Worm (Caenorhabditis elegans) whole organism, late embryonic: ENCODE measurements around the gene R01H2.8.

Source experiments
- C08G9.2 ChIP-seq: sonication (generic microtip); optimal IDR thresholded peaks from 2 replicates; lab custom pipeline; 2016; ENCODE audit warnings: mild to moderate bottlenecking, missing genetic modification characterization, moderate library complexity, missing compliant biosample characterization
- C38D4.7 ChIP-seq: fragments of 200-800 bp; sonication (Bioruptor generic); optimal IDR thresholded peaks from 2 replicates; lab custom pipeline; 2018; ENCODE audit warnings: mild to moderate bottlenecking, missing genetic modification characterization, moderate library complexity, missing compliant biosample characterization
- K09A11.1 ChIP-seq: sonication (generic microtip); optimal IDR thresholded peaks from 2 replicates; lab custom pipeline; 2017; ENCODE audit warnings: antibody characterized with exemption, mild to moderate bottlenecking, missing genetic modification characterization, missing compliant biosample characterization; ENCODE audit not compliant: insufficient read depth
- T23F11.4 ChIP-seq: fragments of 200-800 bp; sonication (Bioruptor generic); optimal IDR thresholded peaks from 2 replicates; lab custom pipeline; 2018; ENCODE audit warnings: mild to moderate bottlenecking, missing genetic modification characterization, missing compliant biosample characterization
- ama-1 ChIP-seq: fragments of 150-350 bp; optimal IDR thresholded peaks from 2 replicates; lab custom pipeline; 2014
- ceh-14 ChIP-seq: sonication (generic microtip); optimal IDR thresholded peaks from 2 replicates; lab custom pipeline; 2016; ENCODE audit warnings: missing genotype, missing genetic modification characterization, missing compliant biosample characterization
- ceh-18 ChIP-seq: sonication (generic microtip); optimal IDR thresholded peaks from 2 replicates; lab custom pipeline; 2016; ENCODE audit warnings: missing genetic modification characterization, missing compliant biosample characterization
- ceh-19 ChIP-seq: fragments of 200-800 bp; sonication (Bioruptor generic); optimal IDR thresholded peaks from 2 replicates; lab custom pipeline; 2018; ENCODE audit warnings: mild to moderate bottlenecking, missing genetic modification characterization, missing compliant biosample characterization
- ceh-2 ChIP-seq: sonication (generic microtip); optimal IDR thresholded peaks from 2 replicates; lab custom pipeline; 2016; ENCODE audit warnings: missing genotype, missing genetic modification characterization, missing compliant biosample characterization
- ceh-22 ChIP-seq: sonication (generic microtip); optimal IDR thresholded peaks from 2 replicates; lab custom pipeline; 2017; ENCODE audit warnings: missing biosample characterization, missing genetic modification characterization
- ceh-30 ChIP-seq: fragments of 150-350 bp; optimal IDR thresholded peaks from 2 replicates; lab custom pipeline; 2014; ENCODE audit warnings: missing biosample characterization, missing genetic modification characterization
- ceh-45 ChIP-seq: fragments of 200-800 bp; sonication (Bioruptor generic); IDR thresholded peaks from 2 replicates; pipeline ENCODE4 v1.3.6; 2022; ENCODE audit warnings: missing genetic modification reagents, missing genetic modification characterization, missing compliant biosample characterization
- ceh-48 ChIP-seq: sonication (generic microtip); optimal IDR thresholded peaks from 2 replicates; lab custom pipeline; 2016; ENCODE audit warnings: missing genetic modification characterization, inconsistent platforms, missing compliant biosample characterization
- ceh-6 ChIP-seq: fragments of 200-800 bp; sonication (Bioruptor generic); optimal IDR thresholded peaks from 2 replicates; lab custom pipeline; 2018; ENCODE audit warnings: mild to moderate bottlenecking, missing genetic modification characterization, missing compliant biosample characterization
- ceh-9 ChIP-seq: sonication (generic microtip); optimal IDR thresholded peaks from 2 replicates; lab custom pipeline; 2016; ENCODE audit warnings: mild to moderate bottlenecking, missing genetic modification characterization, inconsistent platforms, missing compliant biosample characterization
- che-1 ChIP-seq: sonication (generic microtip); optimal IDR thresholded peaks from 2 replicates; lab custom pipeline; 2016; ENCODE audit warnings: mild to moderate bottlenecking, missing genetic modification characterization, missing compliant biosample characterization
- dmd-4 ChIP-seq: sonication (generic microtip); optimal IDR thresholded peaks from 2 replicates; lab custom pipeline; 2016; ENCODE audit warnings: borderline replicate concordance, missing genetic modification characterization, missing compliant biosample characterization
- dve-1 ChIP-seq: sonication (generic microtip); optimal IDR thresholded peaks from 2 replicates; lab custom pipeline; 2017; ENCODE audit warnings: antibody characterized with exemption, mild to moderate bottlenecking, missing genetic modification characterization, missing compliant biosample characterization
- elt-2 ChIP-seq: sonication (generic microtip); optimal IDR thresholded peaks from 2 replicates; lab custom pipeline; 2016; ENCODE audit warnings: missing genetic modification reagents, missing genetic modification characterization, missing compliant biosample characterization
- elt-4 ChIP-seq: sonication (generic microtip); optimal IDR thresholded peaks from 2 replicates; lab custom pipeline; 2016; ENCODE audit warnings: missing genetic modification characterization, missing compliant biosample characterization
- ets-4 ChIP-seq: sonication (generic microtip); optimal IDR thresholded peaks from 2 replicates; lab custom pipeline; 2016; ENCODE audit warnings: missing genetic modification characterization, missing compliant biosample characterization
- eyg-1 ChIP-seq: sonication (generic microtip); optimal IDR thresholded peaks from 2 replicates; lab custom pipeline; 2016; ENCODE audit warnings: missing genotype, missing genetic modification characterization, missing compliant biosample characterization
- fkh-10 ChIP-seq: fragments of 150-350 bp; optimal IDR thresholded peaks from 2 replicates; lab custom pipeline; 2014; ENCODE audit warnings: missing biosample characterization, missing genetic modification reagents, missing genetic modification characterization
- hlh-30 ChIP-seq: sonication (generic microtip); optimal IDR thresholded peaks from 2 replicates; lab custom pipeline; 2017; ENCODE audit warnings: antibody characterized with exemption, missing genetic modification characterization, missing compliant biosample characterization; ENCODE audit not compliant: insufficient read depth
- lim-6 ChIP-seq: sonication (generic microtip); optimal IDR thresholded peaks from 2 replicates; lab custom pipeline; 2016; ENCODE audit warnings: missing genetic modification characterization, missing compliant biosample characterization
- madf-2 ChIP-seq: sonication (generic microtip); optimal IDR thresholded peaks from 2 replicates; lab custom pipeline; 2017; ENCODE audit warnings: missing genetic modification characterization, missing compliant biosample characterization
- mec-3 ChIP-seq: sonication (generic microtip); optimal IDR thresholded peaks from 2 replicates; lab custom pipeline; 2016; ENCODE audit warnings: borderline replicate concordance, missing genetic modification characterization, missing compliant biosample characterization
- nfya-1 ChIP-seq: sonication (generic microtip); optimal IDR thresholded peaks from 2 replicates; lab custom pipeline; 2017; ENCODE audit warnings: missing genetic modification characterization, mild to moderate bottlenecking, missing compliant biosample characterization, antibody characterized with exemption, moderate library complexity
- odd-2 ChIP-seq: sonication (generic microtip); optimal IDR thresholded peaks from 2 replicates; lab custom pipeline; 2017; ENCODE audit warnings: antibody characterized with exemption, mild to moderate bottlenecking, missing genetic modification characterization, missing compliant biosample characterization
- pag-3 ChIP-seq: sonication (generic microtip); optimal IDR thresholded peaks from 2 replicates; lab custom pipeline; 2016; ENCODE audit warnings: missing compliant biosample characterization, missing genetic modification characterization, borderline replicate concordance
- pha-2 ChIP-seq: sonication (generic microtip); optimal IDR thresholded peaks from 2 replicates; lab custom pipeline; 2017; ENCODE audit warnings: mild to moderate bottlenecking, missing genetic modification characterization, missing compliant biosample characterization
- pqm-1 ChIP-seq: sonication (generic microtip); optimal IDR thresholded peaks from 2 replicates; lab custom pipeline; 2016; ENCODE audit warnings: missing genetic modification characterization, missing compliant biosample characterization
- sox-2 ChIP-seq: fragments of 200-800 bp; sonication (Bioruptor generic); IDR thresholded peaks from 2 replicates; pipeline ENCODE4 v1.3.6; 2022; ENCODE audit warnings: missing genetic modification reagents, missing genetic modification characterization, missing compliant biosample characterization
- sox-4 ChIP-seq: sonication (generic microtip); optimal IDR thresholded peaks from 2 replicates; lab custom pipeline; 2017; ENCODE audit warnings: mild to moderate bottlenecking, missing genetic modification characterization, inconsistent platforms, missing compliant biosample characterization
- syd-9 ChIP-seq: sonication (generic microtip); optimal IDR thresholded peaks from 2 replicates; lab custom pipeline; 2016; ENCODE audit warnings: mild to moderate bottlenecking, missing genetic modification characterization, moderate library complexity, missing compliant biosample characterization
- ttx-3 ChIP-seq: sonication (generic microtip); optimal IDR thresholded peaks from 2 replicates; lab custom pipeline; 2016; ENCODE audit warnings: missing genetic modification reagents, missing genetic modification characterization, missing compliant biosample characterization
- unc-42 ChIP-seq: sonication (generic microtip); optimal IDR thresholded peaks from 2 replicates; lab custom pipeline; 2016; ENCODE audit warnings: missing genotype, missing genetic modification characterization, missing compliant biosample characterization
- unc-55 ChIP-seq: sonication (generic microtip); optimal IDR thresholded peaks from 2 replicates; lab custom pipeline; 2017; ENCODE audit warnings: missing biosample characterization, missing genetic modification reagents, missing genetic modification characterization
- zip-5 ChIP-seq: sonication (generic microtip); optimal IDR thresholded peaks from 2 replicates; lab custom pipeline; 2016; ENCODE audit warnings: missing genetic modification characterization, missing compliant biosample characterization
- ztf-16 ChIP-seq: sonication (generic microtip); optimal IDR thresholded peaks from 2 replicates; lab custom pipeline; 2017; ENCODE audit warnings: missing genetic modification characterization, missing compliant biosample characterization

Gene R01H2.8

ce11 chrIII:7068520-7069113 is at the start of gene R01H2.8, which contains the start of gene ubc-18:
Gene R01H2.8 (plus strand): TSS chrIII:7069063.
Gene ubc-18 (minus strand): TSS chrIII:7068570.
- TF ChIP-seq nfya-1 (tag; lab: Kevin White, UChicago) = peak; percentile 38
- no peak for TF ChIP-seq ets-4

ce11 chrIII:7019724-7020123 is 49.1 kb upstream of the R01H2.8 start:
- TF ChIP-seq pqm-1 (tag; lab: Kevin White, UChicago) = no peak
- no peak for TF ChIP-seq unc-42 (tag; lab: Kevin White, UChicago)
- TF ChIP-seq dve-1 (tag; lab: Kevin White, UChicago) = no peak
- no peak for TF ChIP-seq fkh-10 (GFP tag; lab: Kevin White, UChicago)
- TF ChIP-seq ceh-22 = no peak
- no peak for TF ChIP-seq odd-2 (tag; lab: Kevin White, UChicago)
- TF ChIP-seq unc-55 (GFP tag; lab: Kevin White, UChicago) = no peak
- no peak for TF ChIP-seq pha-2 (tag; lab: Kevin White, UChicago)
- TF ChIP-seq ceh-14 (tag; lab: Kevin White, UChicago) = no peak
- TF ChIP-seq ceh-18 = no peak
- TF ChIP-seq ceh-45 = no peak
- TF ChIP-seq elt-2 (tag; lab: Kevin White, UChicago) = no peak
- TF ChIP-seq T23F11.4 (GFP tag; lab: Kevin White, UChicago) = no peak
- no peak for TF ChIP-seq sox-4 (tag; lab: Kevin White, UChicago)
- no peak for TF ChIP-seq C38D4.7
- TF ChIP-seq mec-3 (tag; lab: Kevin White, UChicago) = no peak
- TF ChIP-seq ceh-19 (GFP tag; lab: Kevin White, UChicago) = no peak

- TF ChIP-seq ceh-30 (no peak), ceh-19 (GFP tag; lab: Kevin White, UChicago) (no peak), elt-4 (tag; lab: Kevin White, UChicago) (no peak), ceh-22 (no peak), che-1 (tag; lab: Kevin White, UChicago) (no peak), lim-6 (no peak), madf-2 (tag; lab: Kevin White, UChicago) (no peak), pag-3 (tag; lab: Kevin White, UChicago) (no peak), hlh-30 (tag; lab: Kevin White, UChicago) (no peak), dve-1 (tag; lab: Kevin White, UChicago) (no peak), sox-4 (tag; lab: Kevin White, UChicago) (no peak), syd-9 (tag; lab: Kevin White, UChicago) (no peak), ceh-9 (tag; lab: Kevin White, UChicago) (no peak), ama-1 (no peak), mec-3 (tag; lab: Kevin White, UChicago) (no peak)
These were observed 48.4 kb upstream of the R01H2.8 start, which contains the start of gene col-8 for ce11 chrIII:7020500-7020899. Gene col-8 (minus strand): TSS chrIII:7020600.

- no peak for TF ChIP-seq madf-2 (tag; lab: Kevin White, UChicago)
- no peak for TF ChIP-seq sox-2 (GFP tag; lab: Robert Waterston, UW)
- TF ChIP-seq unc-42 (tag; lab: Kevin White, UChicago) = peak; percentile 85
- no peak for TF ChIP-seq C08G9.2 (tag; lab: Kevin White, UChicago)
- no peak for TF ChIP-seq mec-3 (tag; lab: Kevin White, UChicago)
- TF ChIP-seq ceh-48 (tag; lab: Kevin White, UChicago) = peak; percentile 6
- peak; percentile 37 for TF ChIP-seq nfya-1 (tag; lab: Kevin White, UChicago)
- no peak for TF ChIP-seq zip-5
- TF ChIP-seq ceh-2 (tag; lab: Kevin White, UChicago) = no peak
- no peak for TF ChIP-seq ceh-30
- TF ChIP-seq odd-2 (tag; lab: Kevin White, UChicago) = no peak
- TF ChIP-seq ceh-6 (GFP tag; lab: Kevin White, UChicago) = no peak
- TF ChIP-seq ceh-22 = no peak
- TF ChIP-seq K09A11.1 (tag; lab: Kevin White, UChicago) = no peak
- TF ChIP-seq C38D4.7 = no peak
- TF ChIP-seq lim-6 = no peak
- no peak for TF ChIP-seq ttx-3
- no peak for TF ChIP-seq fkh-10 (GFP tag; lab: Kevin White, UChicago)
- no peak for TF ChIP-seq ztf-16 (tag; lab: Kevin White, UChicago)
- TF ChIP-seq dmd-4 (tag; lab: Kevin White, UChicago) = no peak
- no peak for TF ChIP-seq eyg-1 (tag; lab: Kevin White, UChicago)
- TF ChIP-seq hlh-30 (tag; lab: Kevin White, UChicago) = no peak
These were observed 47.7 kb upstream of the R01H2.8 start, which contains the start of gene rfl-1 for ce11 chrIII:7021156-7021637. Gene rfl-1 (plus strand): TSS chrIII:7021206.
